Worm (Caenorhabditis elegans) whole organism, early embryonic: ENCODE results near the gene col-96.

Source experiments
- B0310.2 ChIP-seq: sonication (generic microtip); optimal IDR thresholded peaks from 2 replicates; lab custom pipeline; 2016; ENCODE audit warnings: mild to moderate bottlenecking, missing genetic modification characterization, missing compliant biosample characterization
- F13C5.2 ChIP-seq: sonication (generic microtip); optimal IDR thresholded peaks from 2 replicates; lab custom pipeline; 2017; ENCODE audit warnings: mild to moderate bottlenecking, missing genetic modification characterization, inconsistent platforms, missing compliant biosample characterization
- aly-1 ChIP-seq: sonication (generic microtip); optimal IDR thresholded peaks from 2 replicates; lab custom pipeline; 2016; ENCODE audit warnings: missing genetic modification characterization, missing compliant biosample characterization
- ama-1 ChIP-seq: fragments of 150-350 bp; optimal IDR thresholded peaks from 2 replicates; lab custom pipeline; 2014
- ceh-13 ChIP-seq: fragments of 200-800 bp; sonication (Bioruptor generic); optimal IDR thresholded peaks from 2 replicates; lab custom pipeline; 2018; ENCODE audit warnings: mild to moderate bottlenecking, missing genetic modification characterization, missing compliant biosample characterization
- ceh-36 ChIP-seq: sonication (generic microtip); optimal IDR thresholded peaks from 2 replicates; lab custom pipeline; 2016; ENCODE audit warnings: missing genetic modification characterization, inconsistent platforms, missing compliant biosample characterization
- ets-7 ChIP-seq: sonication (generic microtip); optimal IDR thresholded peaks from 2 replicates; lab custom pipeline; 2016; ENCODE audit warnings: missing genotype, missing genetic modification characterization, missing compliant biosample characterization
- flt-1 ChIP-seq: fragments of 200-800 bp; sonication (Bioruptor generic); IDR thresholded peaks from 2 replicates; pipeline ENCODE4 v1.3.6; 2022; ENCODE audit warnings: missing genetic modification characterization, missing compliant biosample characterization
- hmbx-1 ChIP-seq: sonication (generic microtip); optimal IDR thresholded peaks from 2 replicates; lab custom pipeline; 2016; ENCODE audit warnings: mild to moderate bottlenecking, missing genetic modification characterization, missing compliant biosample characterization
- hmg-4 ChIP-seq: fragments of 200-800 bp; sonication (Bioruptor generic); optimal IDR thresholded peaks from 2 replicates; lab custom pipeline; 2018; ENCODE audit warnings: mild to moderate bottlenecking, missing genetic modification characterization, missing compliant biosample characterization
- hnd-1 ChIP-seq: sonication (generic microtip); optimal IDR thresholded peaks from 2 replicates; lab custom pipeline; 2016; ENCODE audit warnings: missing genetic modification characterization, missing compliant biosample characterization
- pes-1 ChIP-seq: fragments of 200-800 bp; sonication (Bioruptor generic); IDR thresholded peaks from 2 replicates; pipeline ENCODE4 v1.3.6; 2022; ENCODE audit warnings: missing genetic modification reagents, missing genetic modification characterization, missing compliant biosample characterization
- scrt-1 ChIP-seq: fragments of 200-800 bp; sonication (Bioruptor generic); IDR thresholded peaks from 2 replicates; pipeline ENCODE4 v1.3.6; 2022; ENCODE audit warnings: missing genetic modification characterization, missing compliant biosample characterization
- sea-1 ChIP-seq: fragments of 200-800 bp; sonication (Bioruptor generic); conservative IDR thresholded peaks from 2 replicates; pipeline ENCODE4 v1.3.6; 2022; ENCODE audit warnings: missing genetic modification characterization, missing compliant biosample characterization
- tbx-11 ChIP-seq: fragments of 200-800 bp; sonication (Bioruptor generic); IDR thresholded peaks from 2 replicates; pipeline ENCODE4 v1.3.6; 2022; ENCODE audit warnings: missing genetic modification characterization, missing compliant biosample characterization
- tbx-37 ChIP-seq: fragments of 200-800 bp; sonication (Bioruptor generic); conservative IDR thresholded peaks from 2 replicates; pipeline ENCODE4 v1.3.6; 2022; ENCODE audit warnings: missing genetic modification reagents, missing genetic modification characterization, missing compliant biosample characterization
- tra-4 ChIP-seq: sonication (generic microtip); optimal IDR thresholded peaks from 2 replicates; lab custom pipeline; 2017; ENCODE audit warnings: missing genetic modification characterization, missing compliant biosample characterization

The col-96 gene

DNA sequence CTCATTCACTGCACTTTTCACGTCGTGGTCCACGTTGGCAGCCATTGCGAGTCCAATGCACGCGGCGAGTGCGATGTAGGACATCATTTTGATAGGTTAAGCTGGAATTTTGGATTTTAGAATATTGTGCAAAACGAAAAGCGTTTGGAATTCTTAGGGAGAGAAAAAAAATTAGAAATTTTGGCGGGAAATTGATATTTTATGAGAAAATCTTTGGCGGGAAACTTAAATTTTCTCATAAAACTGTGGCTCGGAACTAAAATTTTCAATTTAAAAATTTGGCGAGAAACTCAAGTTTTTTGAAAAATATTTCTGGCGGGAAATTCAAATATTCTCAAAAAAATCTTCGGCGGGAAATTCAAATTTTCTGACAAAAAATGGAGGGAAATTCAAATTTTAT, 31.0 kb upstream of the col-96 start, which contains the start of gene sup-1:
Gene sup-1, minus strand, starts transcription at position 101 of the 400 bp plus-strand sequence.
- TF ChIP-seq hnd-1 (no peak), F13C5.2 (tag; lab: Kevin White, UChicago) (no peak), B0310.2 (tag; lab: Kevin White, UChicago) (no peak), ama-1 (no peak), ceh-36 (tag; lab: Kevin White, UChicago) (no peak), hmg-4 (GFP tag; lab: Kevin White, UChicago) (no peak), sea-1 (GFP tag; lab: Robert Waterston, UW) (no peak), ceh-13 (GFP tag; lab: Kevin White, UChicago) (no peak), flt-1 (GFP tag; lab: Robert Waterston, UW) (no peak), aly-1 (tag; lab: Kevin White, UChicago) (no peak), tbx-37 (GFP tag; lab: Robert Waterston, UW) (no peak), ets-7 (tag; lab: Kevin White, UChicago) (no peak)

DNA sequence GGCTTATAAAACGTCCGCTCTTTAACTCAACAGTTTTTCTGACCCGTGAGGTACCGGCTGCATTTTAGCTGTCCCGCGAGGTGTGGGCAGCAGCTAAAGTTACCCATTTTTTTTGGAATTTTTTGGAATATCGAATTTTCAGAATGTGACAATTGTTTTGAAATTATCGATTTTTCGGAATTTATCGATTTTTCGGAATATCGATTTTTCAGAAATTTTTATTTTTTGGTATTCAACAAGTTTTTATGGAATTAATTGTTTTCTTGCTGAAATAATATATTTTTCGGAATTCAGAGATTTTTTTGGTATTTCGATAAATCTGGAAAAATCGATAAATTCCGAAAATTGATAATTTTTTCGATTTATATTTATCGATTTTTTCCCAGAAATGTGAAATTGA, 26.4 kb upstream of the col-96 start:
- TF ChIP-seq flt-1 (GFP tag; lab: Robert Waterston, UW) (no peak), ceh-36 (tag; lab: Kevin White, UChicago) (no peak), B0310.2 (tag; lab: Kevin White, UChicago) (no peak), hmbx-1 (tag; lab: Kevin White, UChicago) (no peak), pes-1 (no peak), ama-1 (no peak), sea-1 (GFP tag; lab: Robert Waterston, UW) (no peak), F13C5.2 (tag; lab: Kevin White, UChicago) (no peak), aly-1 (tag; lab: Kevin White, UChicago) (no peak), tbx-37 (GFP tag; lab: Robert Waterston, UW) (no peak), hnd-1 (no peak)

DNA sequence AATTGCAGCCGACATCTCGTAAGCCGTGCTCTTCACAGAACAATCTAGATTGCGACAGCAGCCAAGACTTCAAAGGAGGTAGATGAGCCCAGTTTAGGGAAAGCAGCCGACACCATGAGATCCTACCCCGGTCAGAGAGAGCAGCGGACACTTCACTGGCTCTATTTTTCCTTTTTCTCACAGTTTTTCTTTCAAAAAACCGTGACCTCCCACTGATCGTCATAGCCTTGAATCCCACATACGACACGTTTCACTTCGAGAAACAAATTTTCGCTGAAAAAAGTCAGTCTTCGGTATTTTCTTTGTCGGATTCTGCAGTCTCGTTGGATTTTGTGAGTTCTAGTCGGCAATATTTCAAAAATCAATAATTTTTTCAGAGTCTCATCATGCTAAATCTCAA, 25.5 kb upstream of the col-96 start, which contains the start of gene Y41C4A.21:
Gene Y41C4A.21, plus strand, starts transcription at position 301 of the 400 bp plus-strand sequence.
- TF ChIP-seq tbx-37 (GFP tag; lab: Robert Waterston, UW) (no peak), tbx-11 (no peak), tra-4 (tag; lab: Kevin White, UChicago) (no peak), hnd-1 (no peak), aly-1 (tag; lab: Kevin White, UChicago) (no peak), sea-1 (GFP tag; lab: Robert Waterston, UW) (no peak), ceh-13 (GFP tag; lab: Kevin White, UChicago) (no peak), pes-1 (no peak), F13C5.2 (tag; lab: Kevin White, UChicago) (no peak), scrt-1 (GFP tag; lab: Robert Waterston, UW) (no peak), ama-1 (no peak)

DNA sequence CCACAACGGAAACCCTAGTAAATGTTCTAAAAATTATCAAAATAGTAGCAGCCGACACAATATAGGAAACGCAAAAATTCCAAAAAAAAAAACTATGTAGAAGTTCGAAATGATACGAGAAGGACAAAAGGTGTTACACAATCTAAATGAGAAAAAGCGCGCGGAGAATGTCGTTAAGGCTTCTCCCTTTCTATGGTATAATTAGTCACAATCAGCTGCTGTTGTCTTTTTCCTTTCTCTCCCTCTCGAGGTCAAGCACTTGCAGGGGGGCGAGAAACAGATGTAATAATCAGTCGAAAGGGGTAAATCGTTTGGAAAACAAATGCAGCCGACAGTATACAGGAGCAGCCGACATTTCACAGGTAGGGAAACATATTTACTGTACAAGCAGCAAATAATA, 24.9 kb upstream of the col-96 start:
- TF ChIP-seq tbx-37 (GFP tag; lab: Robert Waterston, UW) (no peak), aly-1 (tag; lab: Kevin White, UChicago) (no peak), ceh-36 (tag; lab: Kevin White, UChicago) (no peak), ets-7 (tag; lab: Kevin White, UChicago) (no peak), tra-4 (tag; lab: Kevin White, UChicago) (no peak), ama-1 (no peak), F13C5.2 (tag; lab: Kevin White, UChicago) (no peak), hmg-4 (GFP tag; lab: Kevin White, UChicago) (no peak), scrt-1 (GFP tag; lab: Robert Waterston, UW) (no peak), flt-1 (GFP tag; lab: Robert Waterston, UW) (no peak), hnd-1 (no peak), hmbx-1 (tag; lab: Kevin White, UChicago) (no peak), pes-1 (no peak)

DNA sequence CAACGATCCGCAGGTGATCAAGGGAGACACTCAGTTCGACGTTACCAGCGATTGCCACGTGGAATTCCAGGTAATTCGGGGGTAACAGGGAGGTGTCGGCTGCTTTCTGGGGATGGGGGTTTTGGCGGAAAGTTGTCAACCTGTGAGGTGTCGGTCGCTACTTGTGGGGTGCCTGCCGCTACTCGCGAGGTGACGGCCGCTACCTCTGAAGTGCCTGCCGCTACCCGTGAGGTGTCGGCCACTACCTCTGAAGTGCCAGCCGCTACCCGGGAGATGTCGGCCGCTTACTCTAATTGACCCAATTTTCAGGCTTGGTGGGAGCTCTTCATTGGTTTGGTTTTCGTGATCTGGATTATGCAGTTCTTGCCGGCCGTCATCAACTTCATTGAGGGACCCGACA, 24.3 kb upstream of the col-96 start:
- TF ChIP-seq ets-7 (tag; lab: Kevin White, UChicago) (no peak), ceh-13 (GFP tag; lab: Kevin White, UChicago) (no peak), sea-1 (GFP tag; lab: Robert Waterston, UW) (no peak), ama-1 (no peak), tbx-37 (GFP tag; lab: Robert Waterston, UW) (no peak), flt-1 (GFP tag; lab: Robert Waterston, UW) (no peak), hmbx-1 (tag; lab: Kevin White, UChicago) (no peak), ceh-36 (tag; lab: Kevin White, UChicago) (no peak), hmg-4 (GFP tag; lab: Kevin White, UChicago) (no peak), F13C5.2 (tag; lab: Kevin White, UChicago) (no peak), tbx-11 (no peak), scrt-1 (GFP tag; lab: Robert Waterston, UW) (no peak)

DNA sequence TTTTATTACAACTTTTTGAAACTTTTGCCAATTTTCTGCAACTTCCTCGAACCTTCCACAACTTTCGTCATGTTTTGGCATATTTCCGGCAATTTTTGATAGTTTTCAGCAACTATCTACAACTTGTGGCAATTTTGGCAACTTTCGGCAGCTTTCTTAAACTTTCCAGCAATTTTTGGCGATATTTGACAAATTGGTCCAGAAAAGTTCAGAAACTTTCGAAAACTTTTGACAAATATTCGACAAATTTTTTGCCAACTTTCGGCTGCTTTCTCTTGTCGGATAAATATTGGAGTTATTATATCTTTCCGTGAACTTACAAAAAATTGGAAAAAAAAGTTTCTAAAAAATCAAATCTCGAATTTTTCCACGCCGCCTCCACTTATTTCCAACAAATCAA, 23.7 kb upstream of the col-96 start, which contains the start of gene Y41C4A.18:
Gene Y41C4A.18, plus strand, starts transcription at position 301 of the 400 bp plus-strand sequence.
- TF ChIP-seq B0310.2 (tag; lab: Kevin White, UChicago) (no peak), F13C5.2 (tag; lab: Kevin White, UChicago) (no peak), ceh-36 (tag; lab: Kevin White, UChicago) (no peak), tbx-37 (GFP tag; lab: Robert Waterston, UW) (no peak), hnd-1 (no peak), flt-1 (GFP tag; lab: Robert Waterston, UW) (no peak), sea-1 (GFP tag; lab: Robert Waterston, UW) (no peak), ets-7 (tag; lab: Kevin White, UChicago) (no peak), hmbx-1 (tag; lab: Kevin White, UChicago) (no peak), scrt-1 (GFP tag; lab: Robert Waterston, UW) (no peak), pes-1 (no peak), aly-1 (tag; lab: Kevin White, UChicago) (no peak), tra-4 (tag; lab: Kevin White, UChicago) (no peak), ama-1 (no peak), hmg-4 (GFP tag; lab: Kevin White, UChicago) (no peak)

DNA sequence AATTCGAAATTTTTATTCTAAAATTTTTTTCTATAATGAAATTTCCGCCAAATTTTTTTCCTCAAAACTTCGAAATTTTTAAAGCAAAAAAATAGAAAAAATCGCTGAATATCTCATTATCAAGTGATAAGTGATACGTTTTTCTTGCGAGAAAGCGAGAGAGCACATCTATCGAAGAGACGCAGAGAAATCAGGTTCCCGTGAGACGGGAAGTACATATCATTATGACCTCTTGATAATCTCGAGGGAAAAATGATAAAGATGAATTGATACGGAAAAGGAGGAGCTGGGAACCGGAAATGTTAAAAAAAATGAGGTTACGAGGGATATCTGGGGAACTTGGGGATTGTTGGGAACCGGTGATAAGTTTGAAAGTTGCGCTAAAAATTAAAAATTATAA, 20.4 kb upstream of the col-96 start:
- TF ChIP-seq tbx-11 (no peak), hmg-4 (GFP tag; lab: Kevin White, UChicago) (no peak), ceh-36 (tag; lab: Kevin White, UChicago) (no peak), scrt-1 (GFP tag; lab: Robert Waterston, UW) (no peak)
